Fruit fly (Drosophila melanogaster) whole organism, embryonic: ENCODE results near the gene Trm7-32.

Experiments
- Abd-B ChIP-seq: fragments of 200-800 bp; sonication (Bioruptor generic); optimal IDR thresholded peaks from 2 replicates; lab custom pipeline; 2018; ENCODE audit warnings: missing biosample characterization, mild to moderate bottlenecking, missing genetic modification characterization, moderate library complexity
- B-H2 ChIP-seq: fragments of 200-800 bp; sonication (Bioruptor generic); optimal IDR thresholded peaks from 2 replicates; lab custom pipeline; 2018; ENCODE audit warnings: missing biosample characterization, mild to moderate bottlenecking, missing genetic modification characterization
- CG10462 ChIP-seq: fragments of 200-800 bp; sonication (Bioruptor generic); optimal IDR thresholded peaks from 2 replicates; lab custom pipeline; 2016; ENCODE audit warnings: missing biosample characterization, missing genetic modification characterization
- CG10543 ChIP-seq: fragments of 200-800 bp; sonication (Bioruptor generic); optimal IDR thresholded peaks from 3 replicates; lab custom pipeline; 2017; ENCODE audit warnings: missing biosample characterization, mild to moderate bottlenecking, missing genetic modification characterization, moderate library complexity
- CG1233 ChIP-seq: fragments of 200-800 bp; sonication (Bioruptor generic); optimal IDR thresholded peaks from 4 replicates; lab custom pipeline; 2018; ENCODE audit warnings: missing biosample characterization, mild to moderate bottlenecking, missing genetic modification characterization
- CG13287 ChIP-seq: fragments of 200-800 bp; sonication (Bioruptor generic); IDR thresholded peaks from 2 replicates; pipeline ENCODE4 v1.3.6; 2022; ENCODE audit warnings: missing biosample characterization, missing genetic modification characterization; ENCODE audit not compliant: partially characterized antibody
- CG13296 ChIP-seq: fragments of 200-800 bp; sonication (Bioruptor generic); optimal IDR thresholded peaks from 3 replicates; lab custom pipeline; 2018; ENCODE audit warnings: missing biosample characterization, mild to moderate bottlenecking, missing genetic modification characterization
- CG13894 ChIP-seq: fragments of 200-800 bp; sonication (Bioruptor generic); optimal IDR thresholded peaks from 3 replicates; lab custom pipeline; 2018; ENCODE audit warnings: missing biosample characterization, mild to moderate bottlenecking, missing genetic modification characterization, moderate library complexity
- CG14965 ChIP-seq: fragments of 200-800 bp; sonication (Bioruptor generic); optimal IDR thresholded peaks from 2 replicates; lab custom pipeline; 2016; ENCODE audit warnings: missing biosample characterization, missing genetic modification characterization, borderline replicate concordance
- CG17328 ChIP-seq: fragments of 200-800 bp; sonication (Bioruptor generic); IDR thresholded peaks from 2 replicates; pipeline ENCODE4 v1.3.6; 2022; ENCODE audit warnings: missing biosample characterization, missing genetic modification characterization
- CG2678 ChIP-seq: fragments of 200-800 bp; sonication (Bioruptor generic); optimal IDR thresholded peaks from 3 replicates; lab custom pipeline; 2019; ENCODE audit warnings: missing biosample characterization, mild to moderate bottlenecking, missing genetic modification characterization, moderate library complexity
- CG31441 ChIP-seq: fragments of 200-800 bp; sonication (Bioruptor generic); IDR thresholded peaks from 2 replicates; pipeline ENCODE4 v1.3.6; 2022; ENCODE audit warnings: missing biosample characterization, missing genetic modification characterization
- CG3163 ChIP-seq: fragments of 200-800 bp; sonication (Bioruptor generic); optimal IDR thresholded peaks from 3 replicates; lab custom pipeline; 2016; ENCODE audit warnings: missing biosample characterization, missing genetic modification characterization
- CG3281 ChIP-seq: fragments of 200-800 bp; sonication (Bioruptor generic); optimal IDR thresholded peaks from 3 replicates; lab custom pipeline; 2017; ENCODE audit warnings: missing biosample characterization, mild to moderate bottlenecking, missing genetic modification characterization
- CG6854 ChIP-seq: fragments of 200-800 bp; sonication (Bioruptor generic); optimal IDR thresholded peaks from 3 replicates; lab custom pipeline; 2017; ENCODE audit warnings: missing biosample characterization, mild to moderate bottlenecking, missing genetic modification characterization
- CG8359 ChIP-seq: fragments of 200-800 bp; sonication (Bioruptor generic); optimal IDR thresholded peaks from 2 replicates; lab custom pipeline; 2017; ENCODE audit warnings: missing biosample characterization, mild to moderate bottlenecking, missing genetic modification characterization, borderline replicate concordance
- CG8478 ChIP-seq: fragments of >200 bp; optimal IDR thresholded peaks from 2 replicates; lab custom pipeline; 2018
- CHES-1-like ChIP-seq: fragments of 200-800 bp; sonication (Bioruptor generic); optimal IDR thresholded peaks from 2 replicates; lab custom pipeline; 2016; ENCODE audit warnings: missing biosample characterization, missing genetic modification characterization
- CoRest ChIP-seq: fragments of 200-800 bp; sonication (Bioruptor generic); optimal IDR thresholded peaks from 3 replicates; lab custom pipeline; 2018; ENCODE audit warnings: missing biosample characterization, mild to moderate bottlenecking, missing genetic modification characterization, moderate library complexity
- Dref ChIP-seq: fragments of 200-800 bp; sonication (Bioruptor generic); IDR thresholded peaks from 2 replicates; pipeline ENCODE4 v1.3.6; 2022; ENCODE audit warnings: missing biosample characterization, missing genetic modification characterization
- HmgZ ChIP-seq: fragments of 200-800 bp; sonication (Bioruptor generic); optimal IDR thresholded peaks from 2 replicates; lab custom pipeline; 2018; ENCODE audit warnings: missing biosample characterization, mild to moderate bottlenecking, missing genetic modification characterization
- Lim3 ChIP-seq: fragments of 200-800 bp; sonication (Bioruptor generic); IDR thresholded peaks from 2 replicates; pipeline ENCODE4 v1.3.6; 2022; ENCODE audit warnings: missing biosample characterization, missing genetic modification characterization
- Optix ChIP-seq: fragments of 200-800 bp; sonication (Bioruptor generic); IDR thresholded peaks from 3 replicates; pipeline ENCODE4 v1.3.6; 2022; ENCODE audit warnings: missing biosample characterization, missing genetic modification characterization
- PHDP ChIP-seq: fragments of 200-800 bp; sonication (Bioruptor generic); optimal IDR thresholded peaks from 3 replicates; lab custom pipeline; 2018; ENCODE audit warnings: missing biosample characterization, mild to moderate bottlenecking, missing genetic modification characterization, moderate library complexity
- Xbp1 ChIP-seq: fragments of 200-800 bp; sonication (Bioruptor generic); optimal IDR thresholded peaks from 3 replicates; lab custom pipeline; 2016; ENCODE audit warnings: missing biosample characterization, mild to moderate bottlenecking, missing genetic modification characterization
- bbx ChIP-seq: fragments of 200-800 bp; sonication (Bioruptor generic); IDR thresholded peaks from 2 replicates; pipeline ENCODE4 v1.3.6; 2022; ENCODE audit warnings: missing biosample characterization, missing genetic modification characterization; ENCODE audit not compliant: partially characterized antibody
- bcd ChIP-seq: fragments of 200-800 bp; sonication (Bioruptor generic); optimal IDR thresholded peaks from 2 replicates; lab custom pipeline; 2017; ENCODE audit warnings: missing biosample characterization, mild to moderate bottlenecking, missing genetic modification characterization
- bigmax ChIP-seq: fragments of 200-800 bp; sonication (Bioruptor generic); optimal IDR thresholded peaks from 2 replicates; lab custom pipeline; 2018; ENCODE audit warnings: missing biosample characterization, mild to moderate bottlenecking, missing genetic modification characterization
- bowl ChIP-seq: fragments of 200-800 bp; sonication (Bioruptor generic); IDR thresholded peaks from 2 replicates; pipeline ENCODE4 v1.3.6; 2022; ENCODE audit warnings: missing biosample characterization, missing genetic modification characterization
- ftz-f1 ChIP-seq: fragments of 200-800 bp; sonication (Bioruptor generic); optimal IDR thresholded peaks from 2 replicates; lab custom pipeline; 2016; ENCODE audit warnings: missing biosample characterization, missing genetic modification characterization
- fu2 ChIP-seq: fragments of 200-800 bp; sonication (Bioruptor generic); optimal IDR thresholded peaks from 2 replicates; lab custom pipeline; 2016; ENCODE audit warnings: missing biosample characterization, missing genetic modification characterization
- gcm ChIP-seq: fragments of 200-800 bp; sonication (Bioruptor generic); optimal IDR thresholded peaks from 2 replicates; lab custom pipeline; 2019; ENCODE audit warnings: missing biosample characterization, mild to moderate bottlenecking, missing genetic modification characterization, moderate library complexity
- gem ChIP-seq: fragments of 200-800 bp; sonication (Bioruptor generic); optimal IDR thresholded peaks from 2 replicates; lab custom pipeline; 2019; ENCODE audit warnings: missing biosample characterization, mild to moderate bottlenecking, missing genetic modification characterization, moderate library complexity
- gfzf ChIP-seq: fragments of 200-800 bp; sonication (Bioruptor generic); optimal IDR thresholded peaks from 2 replicates; lab custom pipeline; 2016; ENCODE audit warnings: missing biosample characterization, mild to moderate bottlenecking, missing genetic modification characterization, moderate library complexity
- gsb-n ChIP-seq: fragments of 200-800 bp; sonication (Bioruptor generic); optimal IDR thresholded peaks from 3 replicates; lab custom pipeline; 2018; ENCODE audit warnings: missing biosample characterization, mild to moderate bottlenecking, missing genetic modification characterization
- her ChIP-seq: fragments of 200-800 bp; sonication (Bioruptor generic); optimal IDR thresholded peaks from 2 replicates; lab custom pipeline; 2016; ENCODE audit warnings: missing biosample characterization, missing genetic modification characterization
- ken ChIP-seq: fragments of 200-800 bp; sonication (Bioruptor generic); IDR thresholded peaks from 3 replicates; pipeline ENCODE4 v1.3.6; 2022; ENCODE audit warnings: missing biosample characterization, missing genetic modification characterization
- lmd ChIP-seq: fragments of 200-800 bp; sonication (Bioruptor generic); IDR thresholded peaks from 2 replicates; pipeline ENCODE4 v1.3.6; 2022; ENCODE audit warnings: missing biosample characterization, missing genetic modification characterization
- nau ChIP-seq: fragments of 200-800 bp; sonication (Bioruptor generic); optimal IDR thresholded peaks from 3 replicates; lab custom pipeline; 2017; ENCODE audit warnings: missing biosample characterization, mild to moderate bottlenecking, missing genetic modification characterization, missing genetic modification reagents
- onecut ChIP-seq: fragments of 200-800 bp; sonication (Bioruptor generic); IDR thresholded peaks from 2 replicates; pipeline ENCODE4 v1.3.6; 2022; ENCODE audit warnings: missing biosample characterization, missing genetic modification characterization
- pb ChIP-seq: fragments of 200-800 bp; sonication (Bioruptor generic); optimal IDR thresholded peaks from 3 replicates; lab custom pipeline; 2016; ENCODE audit warnings: missing biosample characterization, missing genetic modification characterization
- pfk ChIP-seq: fragments of 200-800 bp; sonication (Bioruptor generic); optimal IDR thresholded peaks from 2 replicates; lab custom pipeline; 2018; ENCODE audit warnings: missing biosample characterization, mild to moderate bottlenecking, missing genetic modification characterization, moderate library complexity
- psq ChIP-seq: fragments of 200-800 bp; sonication (Bioruptor generic); optimal IDR thresholded peaks from 2 replicates; lab custom pipeline; 2017; ENCODE audit warnings: missing biosample characterization, missing genetic modification characterization
- pzg ChIP-seq: fragments of 200-800 bp; sonication (Bioruptor generic); optimal IDR thresholded peaks from 3 replicates; lab custom pipeline; 2018; ENCODE audit warnings: missing biosample characterization, mild to moderate bottlenecking, missing genetic modification characterization, moderate library complexity
- rib ChIP-seq: fragments of 200-800 bp; sonication (Bioruptor generic); IDR thresholded peaks from 2 replicates; pipeline ENCODE4 v1.3.6; 2022; ENCODE audit warnings: missing biosample characterization, missing genetic modification characterization
- so ChIP-seq: fragments of 200-800 bp; sonication (Bioruptor generic); IDR thresholded peaks from 3 replicates; pipeline ENCODE4 v1.3.6; 2022; ENCODE audit warnings: missing biosample characterization, missing genetic modification characterization
- sqz ChIP-seq: fragments of 200-800 bp; sonication (Bioruptor generic); optimal IDR thresholded peaks from 3 replicates; lab custom pipeline; 2018; ENCODE audit warnings: missing biosample characterization, mild to moderate bottlenecking, missing genetic modification characterization
- sug ChIP-seq: fragments of 200-800 bp; optimal IDR thresholded peaks from 2 replicates; lab custom pipeline; 2019; ENCODE audit warnings: missing biosample characterization, mild to moderate bottlenecking, missing genetic modification characterization, moderate library complexity
- tap ChIP-seq: fragments of 200-800 bp; optimal IDR thresholded peaks from 3 replicates; lab custom pipeline; 2019; ENCODE audit warnings: missing biosample characterization, mild to moderate bottlenecking, missing genetic modification characterization, moderate library complexity
- wdn ChIP-seq: fragments of 200-800 bp; sonication (Bioruptor generic); IDR thresholded peaks from 2 replicates; pipeline ENCODE4 v1.3.6; 2022; ENCODE audit warnings: missing biosample characterization, missing genetic modification characterization
- wor ChIP-seq: fragments of 200-800 bp; sonication (Bioruptor generic); IDR thresholded peaks from 2 replicates; pipeline ENCODE4 v1.3.6; 2022; ENCODE audit warnings: missing biosample characterization, missing genetic modification characterization

Gene Trm7-32

DNA sequence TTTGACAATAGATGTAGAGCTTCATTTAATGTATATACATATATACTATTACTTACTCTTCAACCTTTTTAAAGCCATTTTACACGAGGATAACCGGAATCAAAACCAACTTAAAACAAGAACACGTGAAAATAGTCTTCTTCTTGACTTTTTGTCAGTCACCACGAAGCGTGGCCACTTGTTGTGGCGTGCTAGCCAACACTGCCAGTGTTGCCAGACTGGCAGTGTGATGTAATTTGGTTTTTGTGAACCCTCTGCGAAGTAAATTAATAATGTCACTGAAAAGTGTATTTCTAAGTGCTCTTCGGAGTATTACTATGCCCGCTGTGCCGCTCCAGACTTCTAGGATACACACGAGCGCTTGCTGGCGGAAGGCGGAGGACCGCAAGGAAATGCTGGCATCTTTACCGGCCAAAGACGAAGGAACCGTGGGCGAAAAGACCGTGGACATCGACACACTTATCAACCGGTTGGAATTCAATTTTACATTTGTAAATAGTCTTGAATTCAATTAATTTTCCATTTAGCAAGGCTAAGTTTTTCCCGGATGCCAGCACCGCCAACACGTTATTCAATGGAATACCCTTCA lies 32.1 kb downstream of the Trm7-32 start, which contains the start of the genes Ns1 and mRpS11 (continued):
- TF ChIP-seq wdn (GFP tag; lab: Robert Waterston, UW), result no peak
- TF ChIP-seq sug, result peak; percentile 54
- TF ChIP-seq bbx, result peak; percentile 40; the same call in 1 of the 2 replicates
- no peak for TF ChIP-seq CG8359 (GFP tag; lab: Kevin White, UChicago)
- TF ChIP-seq her (GFP tag; lab: Kevin White, UChicago), result peak; percentile 36
- peak; percentile 42 for TF ChIP-seq ftz-f1 (GFP tag; lab: Kevin White, UChicago)
- peak; percentile 22 for TF ChIP-seq CG1233 (GFP tag; lab: Kevin White, UChicago)
- peak; percentile 20 for TF ChIP-seq gfzf (GFP tag; lab: Kevin White, UChicago)
- peak; percentile 39; the same call in 1 of the 2 replicates for TF ChIP-seq onecut (GFP tag; lab: Robert Waterston, UW)
- no peak for TF ChIP-seq Abd-B (GFP tag; lab: Kevin White, UChicago)
- TF ChIP-seq pzg (GFP tag; lab: Kevin White, UChicago), result peak; percentile 91
- no peak for TF ChIP-seq CG2678 (tag; lab: Kevin White, UChicago)
- TF ChIP-seq bcd, result peak; percentile 14
- TF ChIP-seq bowl, result no peak
- peak; percentile 2 for TF ChIP-seq pb (GFP tag; lab: Kevin White, UChicago)
- TF ChIP-seq CG10543, result peak; percentile 32
- peak; percentile 54 for TF ChIP-seq CHES-1-like
- TF ChIP-seq CG14965 (GFP tag; lab: Kevin White, UChicago), result no peak
- TF ChIP-seq lmd (GFP tag; lab: Robert Waterston, UW), result no peak
- TF ChIP-seq bigmax (GFP tag; lab: Kevin White, UChicago), result no peak
- TF ChIP-seq CoRest (tag; lab: Kevin White, UChicago), result no peak
- no peak for TF ChIP-seq gem (tag; lab: Kevin White, UChicago)
- TF ChIP-seq pfk, result no peak
- peak; percentile 9 for TF ChIP-seq PHDP (tag; lab: Kevin White, UChicago)
- peak; percentile 15 for TF ChIP-seq CG3163
- no peak for TF ChIP-seq CG8478
- TF ChIP-seq HmgZ (tag; lab: Kevin White, UChicago), result peak; percentile 81
- no peak for TF ChIP-seq ken (GFP tag; lab: Robert Waterston, UW)
- no peak for TF ChIP-seq tap
- TF ChIP-seq sqz (GFP tag; lab: Kevin White, UChicago), result no peak
- no peak for TF ChIP-seq gcm (GFP tag; lab: Kevin White, UChicago)
- TF ChIP-seq CG13296 (GFP tag; lab: Kevin White, UChicago), result peak; percentile 29
- TF ChIP-seq wor (GFP tag; lab: Robert Waterston, UW), result no peak
- peak; percentile 56 for TF ChIP-seq fu2 (GFP tag; lab: Kevin White, UChicago)
- TF ChIP-seq Lim3 (GFP tag; lab: Robert Waterston, UW), result no peak
- TF ChIP-seq CG17328 (GFP tag; lab: Robert Waterston, UW), result no peak
- TF ChIP-seq Xbp1 (GFP tag; lab: Kevin White, UChicago), result peak; percentile 41
- peak; percentile 20 for TF ChIP-seq CG13894
- TF ChIP-seq CG6854 (GFP tag; lab: Kevin White, UChicago), result no peak
- no peak for TF ChIP-seq CG10462 (GFP tag; lab: Kevin White, UChicago)
- peak; percentile 30 for TF ChIP-seq gsb-n (tag; lab: Kevin White, UChicago)
- TF ChIP-seq CG3281, result peak; percentile 34
- TF ChIP-seq so (GFP tag; lab: Robert Waterston, UW), result no peak
- TF ChIP-seq CG13287 (GFP tag; lab: Robert Waterston, UW), result peak; percentile 57; the same call in 1 of the 2 replicates
- no peak for TF ChIP-seq nau
- peak; percentile 68 for TF ChIP-seq B-H2 (GFP tag; lab: Kevin White, UChicago)
- TF ChIP-seq psq, result no peak
- TF ChIP-seq rib (GFP tag; lab: Robert Waterston, UW), result no peak
- TF ChIP-seq Dref (GFP tag; lab: Robert Waterston, UW), result no peak; the same call in 1 of the 2 replicates
- TF ChIP-seq CG31441 (GFP tag; lab: Robert Waterston, UW), result no peak
- no peak for TF ChIP-seq Optix (GFP tag; lab: Robert Waterston, UW)
